Fruit fly (Drosophila melanogaster): ENCODE results near the gene mthl15.

Gene mthl15

DNA sequence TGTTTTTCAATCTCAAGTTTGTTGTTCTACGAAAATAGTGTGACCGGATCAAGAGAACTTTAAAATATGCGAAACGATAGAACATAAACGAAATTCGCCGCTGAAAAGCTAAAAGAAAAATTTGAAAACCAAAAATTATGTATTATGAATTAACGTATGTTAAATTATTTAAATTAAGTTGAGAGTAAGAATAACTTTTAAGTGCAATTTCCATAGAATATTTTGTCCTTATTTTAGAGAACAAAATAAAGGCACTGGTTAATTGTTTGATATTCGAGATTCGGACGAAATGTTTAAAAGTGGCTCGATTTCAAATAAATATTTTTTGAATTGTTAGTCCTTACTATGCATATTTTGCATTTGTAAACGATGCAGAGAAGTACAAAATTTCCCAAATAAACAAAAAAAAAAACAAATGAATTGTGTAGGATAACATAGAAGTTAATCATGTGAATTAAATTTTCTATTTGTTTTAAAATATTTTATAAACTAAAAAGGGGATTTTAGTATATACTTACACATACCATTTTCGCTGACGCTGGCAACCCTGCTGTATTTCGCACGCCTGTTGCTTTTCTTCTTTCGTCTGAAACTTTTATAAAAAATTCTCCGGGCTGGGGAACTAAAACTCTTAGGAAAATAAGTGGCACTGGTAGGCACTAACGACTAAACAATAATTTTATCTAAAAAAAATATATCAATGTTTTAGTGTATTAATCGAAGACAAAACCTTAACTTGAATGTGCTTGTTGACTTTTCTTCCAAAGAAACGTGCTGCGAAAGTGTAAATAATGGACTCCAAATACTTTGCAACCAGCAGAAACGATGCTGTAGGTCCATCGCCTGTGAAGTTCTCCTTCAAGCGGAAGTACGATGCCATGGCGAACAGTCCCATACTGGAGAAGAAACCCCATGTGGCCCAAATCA lies 27.2 kb downstream of the mthl15 start, which contains the start of the genes CG5727 and ath (continued):
- TF ChIP-seq Max (GFP tag; optimal IDR thresholded peaks at IDR 0.05) (peak; percentile 50), zfh1 (GFP tag; IDR thresholded peaks at IDR 0.05) (no peak), lbe (GFP tag; optimal IDR thresholded peaks at IDR 0.05) (no peak), CG32767 (GFP tag; IDR thresholded peaks at IDR 0.05) (no peak), gem (tag; optimal IDR thresholded peaks at IDR 0.05) (no peak), HLH54F (GFP tag; optimal IDR thresholded peaks at IDR 0.05) (no peak), Spps (tag; optimal IDR thresholded peaks at IDR 0.05) (no peak), CG6683 (GFP tag; optimal IDR thresholded peaks at IDR 0.05) (no peak), Abd-B (GFP tag; optimal IDR thresholded peaks at IDR 0.05) (no peak), ttk (GFP tag; IDR thresholded peaks at IDR 0.05) (no peak), sna (GFP tag; IDR thresholded peaks at IDR 0.05; ENCODE audit: partially characterized antibody) (no peak), pros (GFP tag; optimal IDR thresholded peaks at IDR 0.05) (no peak), slou (GFP tag; optimal IDR thresholded peaks at IDR 0.05) (no peak), CG4404 (GFP tag; IDR thresholded peaks at IDR 0.05) (no peak), CG4424 (GFP tag; optimal IDR thresholded peaks at IDR 0.05) (peak; percentile 34), cas (GFP tag; IDR thresholded peaks at IDR 0.05) (no peak), CG15073 (GFP tag; optimal IDR thresholded peaks at IDR 0.05) (no peak), E2f1 (GFP tag; IDR thresholded peaks at IDR 0.05) (no peak), bab2 (GFP tag; optimal IDR thresholded peaks at IDR 0.05) (no peak), CG31441 (GFP tag; IDR thresholded peaks at IDR 0.05) (no peak), CG34422 (GFP tag; IDR thresholded peaks at IDR 0.05) (no peak), Fer1 (GFP tag; optimal IDR thresholded peaks at IDR 0.05) (peak; percentile 45), org-1 (GFP tag; optimal IDR thresholded peaks at IDR 0.05) (no peak), CG1024 (GFP tag; IDR thresholded peaks at IDR 0.05) (no peak), gce (GFP tag; IDR thresholded peaks at IDR 0.05) (no peak), gcm (GFP tag; optimal IDR thresholded peaks at IDR 0.05) (no peak), Dip3 (GFP tag; optimal IDR thresholded peaks at IDR 0.05) (no peak), z (GFP tag; IDR thresholded peaks at IDR 0.05) (no peak), CG17829 (tag; optimal IDR thresholded peaks at IDR 0.05) (peak; percentile 3), CG32532 (GFP tag; IDR thresholded peaks at IDR 0.05) (peak; percentile 16; the same call in 1 of the 2 replicates), CG18011 (GFP tag; optimal IDR thresholded peaks at IDR 0.05) (no peak), hth (optimal IDR thresholded peaks at IDR 0.05) (no peak), pnt (GFP tag; optimal IDR thresholded peaks at IDR 0.05) (no peak), CG4707 (GFP tag; optimal IDR thresholded peaks at IDR 0.05) (no peak), ab (GFP tag; optimal IDR thresholded peaks at IDR 0.05) (no peak), CG11723 (GFP tag; optimal IDR thresholded peaks at IDR 0.05) (no peak), lmd (GFP tag; IDR thresholded peaks at IDR 0.05) (no peak), Opbp (GFP tag; IDR thresholded peaks at IDR 0.05; ENCODE audit: partially characterized antibody) (no peak), Atf6 (GFP tag; IDR thresholded peaks at IDR 0.05) (no peak), danr (GFP tag; IDR thresholded peaks at IDR 0.05) (no peak), Lhr (GFP tag; optimal IDR thresholded peaks at IDR 0.05) (no peak), ro (GFP tag; IDR thresholded peaks at IDR 0.05) (no peak), D19B (GFP tag; optimal IDR thresholded peaks at IDR 0.05) (no peak), cato (GFP tag; optimal IDR thresholded peaks at IDR 0.05; ENCODE audit: borderline replicate concordance) (no peak), CG17359 (tag; optimal IDR thresholded peaks at IDR 0.05) (peak; percentile 7), Eip74EF (GFP tag; optimal IDR thresholded peaks at IDR 0.05) (no peak), CG2202 (tag; optimal IDR thresholded peaks at IDR 0.05) (no peak), CG2129 (GFP tag; IDR thresholded peaks at IDR 0.05; ENCODE audit: partially characterized antibody) (no peak), CG34376 (GFP tag; optimal IDR thresholded peaks at IDR 0.05) (peak; percentile 7), H15 (GFP tag; IDR thresholded peaks at IDR 0.05) (no peak)

All from whole organism, embryonic.